Fruit fly (Drosophila melanogaster) whole organism, wandering third instar larva: ENCODE results near the gene kmr.

Experiments used
- Abd-B ChIP-seq: fragments of >200 bp; optimal IDR thresholded peaks from 2 replicates; lab custom pipeline; 2017; ENCODE audit warnings: missing biosample characterization, missing genetic modification characterization
- CG32264 ChIP-seq: fragments of 200-800 bp; sonication (Bioruptor generic); optimal IDR thresholded peaks from 2 replicates; lab custom pipeline; 2016; ENCODE audit warnings: missing biosample characterization, missing genetic modification characterization
- CG9705 ChIP-seq: fragments of 200-800 bp; sonication (Bioruptor generic); optimal IDR thresholded peaks from 2 replicates; lab custom pipeline; 2018; ENCODE audit warnings: missing biosample characterization, mild to moderate bottlenecking, missing genetic modification characterization
- CrebA ChIP-seq: fragments of 200-800 bp; sonication (Bioruptor generic); optimal IDR thresholded peaks from 2 replicates; lab custom pipeline; 2016; ENCODE audit warnings: missing biosample characterization, mild to moderate bottlenecking, missing genetic modification characterization, borderline replicate concordance
- Dfd ChIP-seq: fragments of >200 bp; optimal IDR thresholded peaks from 2 replicates; lab custom pipeline; 2017; ENCODE audit warnings: missing biosample characterization, missing genetic modification characterization
- Dif ChIP-seq: fragments of 200-275, 200-300 bp; sonication (Bioruptor generic); optimal IDR thresholded peaks from 2 replicates; lab custom pipeline; 2018; ENCODE audit warnings: missing biosample characterization, missing genetic modification characterization; ENCODE audit not compliant: partially characterized antibody
- GATAd ChIP-seq: sonication (Bioruptor generic); optimal IDR thresholded peaks from 2 replicates; lab custom pipeline; 2016; ENCODE audit warnings: missing biosample characterization, missing genetic modification characterization
- HLH106 ChIP-seq: fragments of 200-800 bp; optimal IDR thresholded peaks from 3 replicates; lab custom pipeline; 2019; ENCODE audit warnings: missing biosample characterization, mild to moderate bottlenecking, missing genetic modification characterization, moderate library complexity
- Hnf4 ChIP-seq: fragments of 200-800 bp; sonication (Bioruptor generic); optimal IDR thresholded peaks from 2 replicates; lab custom pipeline; 2016; ENCODE audit warnings: missing biosample characterization, mild to moderate bottlenecking, missing genetic modification characterization
- Hr78 ChIP-seq: fragments of >200 bp; optimal IDR thresholded peaks from 2 replicates; lab custom pipeline; 2017; ENCODE audit warnings: missing biosample characterization, missing genetic modification characterization
- Hr83 ChIP-seq: fragments of 200-300 bp; sonication (Bioruptor generic); optimal IDR thresholded peaks from 2 replicates; lab custom pipeline; 2016; ENCODE audit warnings: missing biosample characterization, mild to moderate bottlenecking, missing genetic modification characterization, moderate library complexity; ENCODE audit not compliant: poor library complexity, severe bottlenecking
- Jra ChIP-seq: sonication (Bioruptor generic); optimal IDR thresholded peaks from 2 replicates; lab custom pipeline; 2016; ENCODE audit warnings: missing biosample characterization, missing genetic modification characterization
- Mio ChIP-seq: sonication (Bioruptor generic); optimal IDR thresholded peaks from 2 replicates; lab custom pipeline; 2016; ENCODE audit warnings: missing biosample characterization, missing genetic modification characterization
- Myc ChIP-seq: fragments of >200 bp; optimal IDR thresholded peaks from 2 replicates; lab custom pipeline; 2017
- OdsH ChIP-seq: fragments of 200-800 bp; sonication (Bioruptor generic); optimal IDR thresholded peaks from 2 replicates; lab custom pipeline; 2016; ENCODE audit warnings: missing biosample characterization, mild to moderate bottlenecking, missing genetic modification characterization
- Rel ChIP-seq, 2 experiments: fragments of 200-800 bp; sonication (Bioruptor generic) in 1 of 2; optimal IDR thresholded peaks; 2 replicates in 1 of 2; 3 replicates in 1 of 2; lab custom pipeline; 2016 to 2019; ENCODE audit warnings: mild to moderate bottlenecking in 2 of 2, missing biosample characterization in 2 of 2, missing genetic modification characterization in 2 of 2, moderate library complexity in 1 of 2
- Sp1 ChIP-seq: fragments of 200-800 bp; sonication (Bioruptor generic); optimal IDR thresholded peaks from 3 replicates; lab custom pipeline; 2019; ENCODE audit warnings: missing biosample characterization, mild to moderate bottlenecking, missing genetic modification characterization, moderate library complexity
- brk ChIP-seq: fragments of 200-800 bp; sonication (Bioruptor generic); optimal IDR thresholded peaks from 2 replicates; lab custom pipeline; 2016; ENCODE audit warnings: missing biosample characterization, mild to moderate bottlenecking, missing genetic modification characterization
- dl ChIP-seq, 2 experiments: fragments of 175-275, 200-275 bp in 1 of 2; fragments of 200-275 bp in 1 of 2; sonication (Bioruptor generic); optimal IDR thresholded peaks; lab custom pipeline; 2018; ENCODE audit warnings: mild to moderate bottlenecking in 2 of 2, missing biosample characterization in 2 of 2, missing genetic modification characterization in 2 of 2, moderate library complexity in 2 of 2; ENCODE audit not compliant: partially characterized antibody in 2 of 2, insufficient read depth in 1 of 2
- dsf ChIP-seq: sonication (Bioruptor generic); optimal IDR thresholded peaks from 2 replicates; lab custom pipeline; 2016; ENCODE audit warnings: missing biosample characterization, missing genetic modification characterization, borderline replicate concordance
- ey ChIP-seq: fragments of 200-800 bp; sonication (Bioruptor generic); optimal IDR thresholded peaks from 2 replicates; lab custom pipeline; 2016; ENCODE audit warnings: missing biosample characterization, missing genetic modification characterization
- foxo ChIP-seq, 2 experiments: fragments of 200-800 bp; sonication (Bioruptor generic); optimal IDR thresholded peaks; 2 replicates in 1 of 2; 3 replicates in 1 of 2; lab custom pipeline; 2016 to 2017; ENCODE audit warnings: missing biosample characterization in 2 of 2, missing genetic modification characterization in 2 of 2
- fru ChIP-seq: fragments of 200-800 bp; sonication (Bioruptor generic); optimal IDR thresholded peaks from 3 replicates; lab custom pipeline; 2016; ENCODE audit warnings: missing biosample characterization, mild to moderate bottlenecking, missing genetic modification characterization
- h ChIP-seq: fragments of 200-800 bp; sonication (Bioruptor generic); optimal IDR thresholded peaks from 3 replicates; lab custom pipeline; 2016; ENCODE audit warnings: missing biosample characterization, mild to moderate bottlenecking, missing genetic modification characterization
- jim ChIP-seq: fragments of 175-275, 200-325 bp; sonication (Bioruptor generic); optimal IDR thresholded peaks from 2 replicates; lab custom pipeline; 2016; ENCODE audit warnings: missing biosample characterization, mild to moderate bottlenecking, missing genetic modification characterization
- lola ChIP-seq: fragments of >200 bp; optimal IDR thresholded peaks from 2 replicates; lab custom pipeline; 2017; ENCODE audit warnings: missing biosample characterization, missing genetic modification characterization
- pan ChIP-seq: fragments of >200 bp; optimal IDR thresholded peaks from 2 replicates; lab custom pipeline; 2017
- sage ChIP-seq: fragments of 200-800 bp; sonication (Bioruptor generic); optimal IDR thresholded peaks from 2 replicates; lab custom pipeline; 2016; ENCODE audit warnings: missing biosample characterization, mild to moderate bottlenecking, missing genetic modification characterization
- sv ChIP-seq: fragments of 200-800 bp; sonication (Bioruptor generic); optimal IDR thresholded peaks from 3 replicates; lab custom pipeline; 2016; ENCODE audit warnings: missing biosample characterization, missing genetic modification characterization
- tai ChIP-seq: sonication (Bioruptor generic); optimal IDR thresholded peaks from 2 replicates; lab custom pipeline; 2016; ENCODE audit warnings: missing biosample characterization, missing genetic modification characterization
- usp ChIP-seq: fragments of >200 bp; optimal IDR thresholded peaks from 2 replicates; lab custom pipeline; 2017; ENCODE audit warnings: missing biosample characterization, missing genetic modification characterization
- woc ChIP-seq: sonication (Bioruptor generic); optimal IDR thresholded peaks from 2 replicates; lab custom pipeline; 2016; ENCODE audit warnings: missing biosample characterization, mild to moderate bottlenecking, missing genetic modification characterization

The kmr gene

DNA sequence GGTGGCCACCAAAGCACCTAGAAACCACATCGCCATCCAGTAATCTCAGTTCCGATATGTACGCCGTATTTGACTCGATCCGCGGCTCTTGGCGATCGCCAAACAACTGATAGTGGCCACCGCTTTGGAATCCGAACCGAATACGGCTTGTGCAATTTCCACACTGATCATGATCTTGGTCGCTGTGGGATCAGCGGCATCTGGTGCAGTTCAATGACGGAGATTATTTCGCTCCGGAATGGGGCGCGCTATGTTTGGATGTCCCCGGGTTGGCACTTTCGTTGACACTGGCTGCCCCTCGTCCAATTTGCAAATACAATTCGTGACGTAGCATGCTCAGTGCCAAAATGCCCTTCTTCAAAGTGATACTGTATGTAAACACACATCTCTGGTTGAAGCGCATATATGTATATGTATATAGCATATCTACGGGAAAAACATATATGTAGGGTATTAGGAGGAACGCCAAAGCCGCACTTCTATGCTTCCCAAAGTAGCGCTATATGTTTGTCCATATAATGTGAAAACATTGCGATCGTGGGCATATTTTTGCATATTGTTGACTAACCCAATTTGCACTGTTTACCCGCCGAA, 9.6 kb upstream of the kmr start, which contains the start of gene Adgf-D:
Adgf-D (minus strand) TSS at position 111 of the 594 bp plus-strand sequence.
- TF ChIP-seq Rel (GFP tag; optimal IDR thresholded peaks at IDR 0.05; lab: Kevin White, UChicago) (no peak), Rel (tag; optimal IDR thresholded peaks at IDR 0.05; lab: Kevin White, UChicago) (peak; percentile 55), Myc (lab: Kevin White, UChicago) (no peak)

DNA sequence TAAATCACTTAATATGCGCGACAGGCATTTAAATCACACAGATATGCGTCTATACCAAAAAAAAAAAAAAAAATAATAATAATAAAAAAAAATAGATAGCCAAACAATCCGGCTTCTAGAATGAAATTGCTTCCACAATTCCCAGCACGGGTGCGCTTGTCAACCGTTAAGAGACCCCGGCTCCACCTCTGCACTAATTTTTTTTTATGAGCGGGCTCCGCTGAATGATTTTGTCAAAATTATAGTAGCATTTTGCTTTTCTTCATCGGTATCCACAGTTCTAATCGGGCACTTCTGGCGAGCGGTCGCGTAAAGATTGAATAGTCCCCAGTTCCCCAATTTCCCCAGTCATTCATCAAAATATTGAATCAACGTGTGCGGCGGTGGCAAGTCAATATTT, 8.6 kb upstream of the kmr start, which contains the start of gene Adgf-C:
Adgf-C (plus strand) TSS at position 301 of the 400 bp plus-strand sequence.
- TF ChIP-seq sage (GFP tag; lab: Kevin White, UChicago) (no peak), Myc (lab: Kevin White, UChicago) (no peak), Rel (GFP tag; optimal IDR thresholded peaks at IDR 0.05; lab: Kevin White, UChicago) (no peak), Rel (tag; optimal IDR thresholded peaks at IDR 0.05; lab: Kevin White, UChicago) (no peak), OdsH (GFP tag; lab: Kevin White, UChicago) (no peak), lola (GFP tag; lab: Kevin White, UChicago) (no peak), usp (GFP tag; lab: Kevin White, UChicago) (no peak), fru (GFP tag; lab: Kevin White, UChicago) (no peak), foxo (GFP tag; optimal IDR thresholded peaks at IDR 0.05; lab: Kevin White, UChicago) (no peak), sv (no peak), pan (no peak), Hr78 (GFP tag; lab: Kevin White, UChicago) (no peak), dl (GFP tag; optimal IDR thresholded peaks at IDR 0.05; lab: Kevin White, UChicago; ENCODE audit: insufficient read depth in 1 of 2, partially characterized antibody in 2 of 2) (no peak), brk (GFP tag; lab: Kevin White, UChicago) (no peak), CG9705 (no peak), Hnf4 (GFP tag; lab: Kevin White, UChicago) (no peak), h (GFP tag; lab: Kevin White, UChicago) (no peak), Abd-B (GFP tag; lab: Kevin White, UChicago) (no peak), CrebA (GFP tag; lab: Kevin White, UChicago) (no peak), CG32264 (GFP tag; lab: Kevin White, UChicago) (no peak), Dfd (GFP tag; lab: Kevin White, UChicago) (no peak)

DNA sequence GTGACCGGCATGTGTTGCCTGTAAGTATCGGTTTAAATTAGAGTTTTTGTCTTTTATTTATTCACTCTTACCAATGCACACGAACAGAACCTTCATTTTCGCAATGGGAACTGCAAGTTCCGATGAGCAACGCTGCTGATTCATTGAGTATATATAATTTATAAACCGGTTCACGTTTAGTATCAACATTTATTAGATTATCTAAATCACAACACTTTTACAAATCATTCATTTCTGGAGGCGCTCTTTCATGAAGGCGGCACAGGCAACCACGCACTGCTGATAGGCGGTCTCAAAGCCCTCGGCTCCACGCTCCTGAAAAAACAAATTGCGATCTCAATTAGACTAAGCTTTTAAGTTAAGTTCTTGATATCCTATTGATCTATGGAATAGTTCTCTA, 5.2 kb upstream of the kmr start, which contains the start of gene Argp:
Argp (minus strand) TSS at position 101 of the 400 bp plus-strand sequence.
- TF ChIP-seq Mio (GFP tag; lab: Kevin White, UChicago) (no peak), ey (no peak), HLH106 (tag; lab: Kevin White, UChicago) (no peak), Hr78 (GFP tag; lab: Kevin White, UChicago) (no peak), Hr83 (GFP tag; lab: Kevin White, UChicago) (no peak)
- TF ChIP-seq, all 38 proteins: peak for 0

DNA sequence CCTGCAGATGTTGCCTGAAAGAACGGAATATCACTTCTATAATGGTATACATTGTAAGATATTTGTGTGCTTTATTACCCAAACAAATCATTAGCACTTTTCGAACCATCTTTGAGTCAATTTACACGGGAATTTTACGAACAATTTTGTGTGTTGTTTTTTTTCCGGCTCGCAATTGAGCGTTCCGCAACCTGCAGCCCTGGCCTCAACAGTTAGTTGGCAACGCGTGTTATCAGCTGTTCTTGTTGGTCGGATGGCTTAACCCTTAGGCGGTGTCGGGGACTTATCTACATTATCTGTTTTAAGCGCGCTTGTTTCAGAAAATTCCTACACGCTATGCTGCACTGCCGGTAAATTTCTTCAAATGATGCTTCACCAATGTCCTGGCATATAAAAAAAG, 4.4 kb upstream of the kmr start:
- TF ChIP-seq brk (GFP tag; lab: Kevin White, UChicago) (no peak), dsf (no peak), Sp1 (no peak), dl (GFP tag; optimal IDR thresholded peaks at IDR 0.05; lab: Kevin White, UChicago; ENCODE audit: insufficient read depth in 1 of 2, partially characterized antibody in 2 of 2) (no peak), woc (GFP tag; lab: Kevin White, UChicago) (peak; percentile 65), Hr83 (GFP tag; lab: Kevin White, UChicago) (no peak), h (GFP tag; lab: Kevin White, UChicago) (no peak), tai (no peak), pan (no peak), Dif (no peak), Rel (GFP tag; optimal IDR thresholded peaks at IDR 0.05; lab: Kevin White, UChicago) (no peak), Rel (tag; optimal IDR thresholded peaks at IDR 0.05; lab: Kevin White, UChicago) (peak; percentile 51), HLH106 (tag; lab: Kevin White, UChicago) (peak; percentile 24), Myc (lab: Kevin White, UChicago) (no peak), sv (no peak), jim (GFP tag; lab: Kevin White, UChicago) (no peak), Dfd (GFP tag; lab: Kevin White, UChicago) (no peak), Jra (GFP tag; lab: Kevin White, UChicago) (no peak), sage (GFP tag; lab: Kevin White, UChicago) (no peak), CrebA (GFP tag; lab: Kevin White, UChicago) (no peak), foxo (GFP tag; optimal IDR thresholded peaks at IDR 0.05; lab: Kevin White, UChicago) (no peak), fru (GFP tag; lab: Kevin White, UChicago) (no peak), CG32264 (GFP tag; lab: Kevin White, UChicago) (no peak), Hr78 (GFP tag; lab: Kevin White, UChicago) (no peak), GATAd (GFP tag; lab: Kevin White, UChicago) (no peak)
